Fruit fly (Drosophila melanogaster) whole organism, embryonic: ENCODE measurements around the gene CG6216.

ENCODE experiments used
- B-H2 ChIP-seq: fragments of 200-800 bp; sonication (Bioruptor generic); optimal IDR thresholded peaks from 2 replicates; lab custom pipeline; 2018; ENCODE audit warnings: missing biosample characterization, mild to moderate bottlenecking, missing genetic modification characterization
- CG10147 ChIP-seq: fragments of 200-800 bp; sonication (Bioruptor generic); optimal IDR thresholded peaks from 2 replicates; lab custom pipeline; 2019; ENCODE audit warnings: missing biosample characterization, mild to moderate bottlenecking, missing genetic modification characterization, moderate library complexity
- CG10366 ChIP-seq: fragments of 200-800 bp; sonication (Bioruptor generic); IDR thresholded peaks from 2 replicates; pipeline ENCODE4 v1.3.6; 2022; ENCODE audit warnings: missing biosample characterization, missing genetic modification characterization
- CG10462 ChIP-seq: fragments of 200-800 bp; sonication (Bioruptor generic); optimal IDR thresholded peaks from 2 replicates; lab custom pipeline; 2016; ENCODE audit warnings: missing biosample characterization, missing genetic modification characterization
- CG10959 ChIP-seq: fragments of 200-800 bp; sonication (Bioruptor generic); IDR thresholded peaks from 2 replicates; pipeline ENCODE4 v1.3.6; 2022; ENCODE audit warnings: missing biosample characterization, missing genetic modification characterization
- CG13287 ChIP-seq: fragments of 200-800 bp; sonication (Bioruptor generic); IDR thresholded peaks from 2 replicates; pipeline ENCODE4 v1.3.6; 2022; ENCODE audit warnings: missing biosample characterization, missing genetic modification characterization; ENCODE audit not compliant: partially characterized antibody
- CG13424 ChIP-seq: fragments of 200-800 bp; sonication (Bioruptor generic); optimal IDR thresholded peaks from 2 replicates; lab custom pipeline; 2019; ENCODE audit warnings: missing biosample characterization, mild to moderate bottlenecking, missing genetic modification characterization, moderate library complexity
- CG1602 ChIP-seq: fragments of 200-800 bp; sonication (Bioruptor generic); optimal IDR thresholded peaks from 3 replicates; lab custom pipeline; 2016; ENCODE audit warnings: missing biosample characterization, missing genetic modification characterization
- CG1647 ChIP-seq: fragments of 200-800 bp; sonication (Bioruptor generic); optimal IDR thresholded peaks from 3 replicates; lab custom pipeline; 2016; ENCODE audit warnings: missing biosample characterization, missing genetic modification characterization
- CG16863 ChIP-seq: fragments of 200-800 bp; sonication (Bioruptor generic); optimal IDR thresholded peaks from 3 replicates; lab custom pipeline; 2016; ENCODE audit warnings: missing biosample characterization, missing genetic modification characterization
- CG17385 ChIP-seq: fragments of 200-800 bp; sonication (Bioruptor generic); optimal IDR thresholded peaks from 3 replicates; lab custom pipeline; 2018; ENCODE audit warnings: missing biosample characterization, mild to moderate bottlenecking, missing genetic modification characterization
- CG17802 ChIP-seq: fragments of 200-800 bp; sonication (Bioruptor generic); optimal IDR thresholded peaks from 2 replicates; lab custom pipeline; 2018; ENCODE audit warnings: missing biosample characterization, mild to moderate bottlenecking, missing genetic modification characterization, moderate library complexity
- CG30020 ChIP-seq: fragments of 200-800 bp; optimal IDR thresholded peaks from 2 replicates; lab custom pipeline; 2019; ENCODE audit warnings: missing biosample characterization, mild to moderate bottlenecking, missing genetic modification characterization, moderate library complexity
- CG32532 ChIP-seq: fragments of 200-800 bp; sonication (Bioruptor generic); IDR thresholded peaks from 2 replicates; pipeline ENCODE4 v1.3.6; 2022; ENCODE audit warnings: missing biosample characterization, missing genetic modification characterization
- CG3281 ChIP-seq: fragments of 200-800 bp; sonication (Bioruptor generic); optimal IDR thresholded peaks from 3 replicates; lab custom pipeline; 2017; ENCODE audit warnings: missing biosample characterization, mild to moderate bottlenecking, missing genetic modification characterization
- CG4730 ChIP-seq: fragments of 200-800 bp; sonication (Bioruptor generic); IDR thresholded peaks from 2 replicates; pipeline ENCODE4 v1.3.6; 2022; ENCODE audit warnings: missing biosample characterization, missing genetic modification characterization
- CG5180 ChIP-seq: fragments of 200-800 bp; sonication (Bioruptor generic); optimal IDR thresholded peaks from 3 replicates; lab custom pipeline; 2017; ENCODE audit warnings: missing biosample characterization, missing genetic modification characterization, mild to moderate bottlenecking, moderate library complexity, missing genetic modification reagents
- CG9437 ChIP-seq: fragments of 200-800 bp; sonication (Bioruptor generic); optimal IDR thresholded peaks from 2 replicates; lab custom pipeline; 2018; ENCODE audit warnings: missing biosample characterization, mild to moderate bottlenecking, missing genetic modification characterization
- CoRest ChIP-seq: fragments of 200-800 bp; sonication (Bioruptor generic); optimal IDR thresholded peaks from 3 replicates; lab custom pipeline; 2018; ENCODE audit warnings: missing biosample characterization, mild to moderate bottlenecking, missing genetic modification characterization, moderate library complexity
- Dref ChIP-seq: fragments of 200-800 bp; sonication (Bioruptor generic); IDR thresholded peaks from 2 replicates; pipeline ENCODE4 v1.3.6; 2022; ENCODE audit warnings: missing biosample characterization, missing genetic modification characterization
- Drgx ChIP-seq: fragments of 200-800 bp; sonication (Bioruptor generic); IDR thresholded peaks from 2 replicates; pipeline ENCODE4 v1.3.6; 2022; ENCODE audit warnings: missing biosample characterization, missing genetic modification characterization
- GATAe ChIP-seq: fragments of 200-800 bp; sonication (Bioruptor generic); conservative IDR thresholded peaks from 2 replicates; pipeline ENCODE4 v1.3.6; 2022; ENCODE audit warnings: missing biosample characterization, missing genetic modification characterization
- H2.0 ChIP-seq: fragments of 200-800 bp; sonication (Bioruptor generic); IDR thresholded peaks from 2 replicates; pipeline ENCODE4 v1.3.6; 2022; ENCODE audit warnings: missing biosample characterization, missing genetic modification characterization
- Hsf ChIP-seq: fragments of 200-800 bp; sonication (Bioruptor generic); optimal IDR thresholded peaks from 3 replicates; lab custom pipeline; 2016; ENCODE audit warnings: missing biosample characterization, missing genetic modification characterization
- Mad ChIP-seq: fragments of 200-800 bp; sonication (Bioruptor generic); optimal IDR thresholded peaks from 2 replicates; lab custom pipeline; 2016; ENCODE audit warnings: missing biosample characterization, missing genetic modification characterization
- Nf-YC ChIP-seq: fragments of 200-800 bp; optimal IDR thresholded peaks from 3 replicates; lab custom pipeline; 2019; ENCODE audit warnings: missing biosample characterization, mild to moderate bottlenecking, missing genetic modification characterization, moderate library complexity
- Ptx1 ChIP-seq: fragments of 200-800 bp; sonication (Bioruptor generic); IDR thresholded peaks from 2 replicates; pipeline ENCODE4 v1.3.6; 2022; ENCODE audit warnings: missing biosample characterization, missing genetic modification characterization
- Sox100B ChIP-seq: fragments of 200-800 bp; sonication (Bioruptor generic); optimal IDR thresholded peaks from 3 replicates; lab custom pipeline; 2018; ENCODE audit warnings: missing biosample characterization, mild to moderate bottlenecking, missing genetic modification characterization
- abd-A ChIP-seq: fragments of 200-800 bp; sonication (Bioruptor generic); optimal IDR thresholded peaks from 3 replicates; lab custom pipeline; 2019; ENCODE audit warnings: missing biosample characterization, mild to moderate bottlenecking, missing genetic modification characterization, moderate library complexity
- chn ChIP-seq: fragments of 200-800 bp; sonication (Bioruptor generic); optimal IDR thresholded peaks from 2 replicates; lab custom pipeline; 2016; ENCODE audit warnings: missing biosample characterization, missing genetic modification characterization
- ci ChIP-seq: fragments of 200-800 bp; sonication (Bioruptor generic); IDR thresholded peaks from 3 replicates; pipeline ENCODE4 v1.3.6; 2022; ENCODE audit warnings: missing biosample characterization, missing genetic modification characterization
- dysf ChIP-seq: fragments of 200-800 bp; sonication (Bioruptor generic); IDR thresholded peaks from 3 replicates; pipeline ENCODE4 v1.3.6; 2022; ENCODE audit warnings: missing biosample characterization, missing genetic modification characterization
- eve ChIP-seq, 2 experiments: fragments of >200 bp; optimal IDR thresholded peaks; 2 replicates each; lab custom pipeline; 2017; ENCODE audit warnings: missing biosample characterization in 2 of 2, missing genetic modification characterization in 2 of 2
- fd102C ChIP-seq: fragments of 200-800 bp; sonication (Bioruptor generic); optimal IDR thresholded peaks from 2 replicates; lab custom pipeline; 2018; ENCODE audit warnings: missing biosample characterization, mild to moderate bottlenecking, missing genetic modification characterization, moderate library complexity
- jigr1 ChIP-seq: fragments of 200-800 bp; sonication (Bioruptor generic); IDR thresholded peaks from 3 replicates; pipeline ENCODE4 v1.3.6; 2022; ENCODE audit warnings: missing biosample characterization, missing genetic modification characterization
- kah ChIP-seq: fragments of 200-800 bp; sonication (Bioruptor generic); optimal IDR thresholded peaks from 2 replicates; lab custom pipeline; 2018; ENCODE audit warnings: missing biosample characterization, mild to moderate bottlenecking, missing genetic modification characterization
- lab ChIP-seq: fragments of 200-800 bp; sonication (Bioruptor generic); optimal IDR thresholded peaks from 3 replicates; lab custom pipeline; 2017; ENCODE audit warnings: missing biosample characterization, missing genetic modification characterization, mild to moderate bottlenecking, moderate library complexity, missing genetic modification reagents
- lmd ChIP-seq: fragments of 200-800 bp; sonication (Bioruptor generic); IDR thresholded peaks from 2 replicates; pipeline ENCODE4 v1.3.6; 2022; ENCODE audit warnings: missing biosample characterization, missing genetic modification characterization
- lola ChIP-seq, 3 experiments: fragments of >200 bp in 2 of 3; fragments of 200-800 bp in 1 of 3; sonication (Bioruptor generic) in 1 of 3; optimal IDR thresholded peaks; 2 replicates each; lab custom pipeline; 2017 to 2019; ENCODE audit warnings: missing biosample characterization in 3 of 3, missing genetic modification characterization in 3 of 3, mild to moderate bottlenecking in 1 of 3, moderate library complexity in 1 of 3
- nmo ChIP-seq: fragments of 200-800 bp; sonication (Bioruptor generic); optimal IDR thresholded peaks from 2 replicates; lab custom pipeline; 2018; ENCODE audit warnings: missing biosample characterization, mild to moderate bottlenecking, missing genetic modification characterization, moderate library complexity
- phol ChIP-seq: fragments of 200-800 bp; sonication (Bioruptor generic); optimal IDR thresholded peaks from 3 replicates; lab custom pipeline; 2018; ENCODE audit warnings: missing biosample characterization, mild to moderate bottlenecking, missing genetic modification characterization, moderate library complexity
- run ChIP-seq: fragments of 200-800 bp; sonication (Bioruptor generic); optimal IDR thresholded peaks from 3 replicates; lab custom pipeline; 2018; ENCODE audit warnings: missing biosample characterization, mild to moderate bottlenecking, missing genetic modification characterization
- sim ChIP-seq: fragments of 200-800 bp; sonication (Bioruptor generic); IDR thresholded peaks from 2 replicates; pipeline ENCODE4 v1.3.6; 2022; ENCODE audit warnings: missing biosample characterization, missing genetic modification characterization
- so ChIP-seq: fragments of 200-800 bp; sonication (Bioruptor generic); IDR thresholded peaks from 3 replicates; pipeline ENCODE4 v1.3.6; 2022; ENCODE audit warnings: missing biosample characterization, missing genetic modification characterization
- sqz ChIP-seq: fragments of 200-800 bp; sonication (Bioruptor generic); optimal IDR thresholded peaks from 3 replicates; lab custom pipeline; 2018; ENCODE audit warnings: missing biosample characterization, mild to moderate bottlenecking, missing genetic modification characterization
- stc ChIP-seq: fragments of 200-800 bp; sonication (Bioruptor generic); IDR thresholded peaks from 2 replicates; pipeline ENCODE4 v1.3.6; 2022; ENCODE audit warnings: missing biosample characterization, missing genetic modification characterization
- usp ChIP-seq: fragments of >200 bp; optimal IDR thresholded peaks from 2 replicates; lab custom pipeline; 2017; ENCODE audit warnings: missing biosample characterization, missing genetic modification characterization
- zen ChIP-seq: fragments of 200-800 bp; sonication (Bioruptor generic); optimal IDR thresholded peaks from 3 replicates; lab custom pipeline; 2018; ENCODE audit warnings: missing biosample characterization, mild to moderate bottlenecking, missing genetic modification characterization, moderate library complexity
- zf30C ChIP-seq: fragments of 200-800 bp; sonication (Bioruptor generic); optimal IDR thresholded peaks from 3 replicates; lab custom pipeline; 2018; ENCODE audit warnings: missing biosample characterization, mild to moderate bottlenecking, missing genetic modification characterization

The CG6216 gene

dm6 chr3L:11197291-11198021, 46.9 kb upstream of the CG6216 start, which contains the start of gene GlcAT-P (continued):
- TF ChIP-seq nmo (GFP tag; lab: Kevin White, UChicago) (peak; percentile 82), lab (peak; percentile 75), eve (GFP tag; optimal IDR thresholded peaks at IDR 0.05; lab: Kevin White, UChicago) (peak in 1 of 2 experiments; percentile 2), so (GFP tag; lab: Robert Waterston, UW) (0 out of 3 replicates have a peak, but pooled peaks have one; percentile 41), CG17802 (tag; lab: Kevin White, UChicago) (no peak), B-H2 (peak; percentile 46), CG13424 (tag; lab: Kevin White, UChicago) (peak; percentile 84), Mad (GFP tag; lab: Kevin White, UChicago) (no peak), Drgx (GFP tag; lab: Robert Waterston, UW) (peak; percentile 80), CG1647 (no peak), CG16863 (no peak), zf30C (GFP tag; lab: Kevin White, UChicago) (peak; percentile 92), stc (GFP tag; lab: Robert Waterston, UW) (peak; percentile 66), CG9437 (GFP tag; lab: Kevin White, UChicago) (peak; percentile 42), Ptx1 (GFP tag; lab: Robert Waterston, UW) (peak; percentile 75), Dref (GFP tag; lab: Robert Waterston, UW) (no peak), CoRest (tag; lab: Kevin White, UChicago) (peak; percentile 84), lola (GFP tag; optimal IDR thresholded peaks at IDR 0.05; lab: Kevin White, UChicago) (peak in 1 of 3 experiments; percentile 77), phol (tag; lab: Kevin White, UChicago) (peak; percentile 67), CG10959 (no peak), CG13287 (no peak), abd-A (tag; lab: Kevin White, UChicago) (no peak), run (peak; percentile 57), CG5180 (GFP tag; lab: Kevin White, UChicago) (peak; percentile 99), Sox100B (peak; percentile 78), ci (GFP tag; lab: Robert Waterston, UW) (peak; percentile 48; the same call in 1 of the 3 replicates), CG4730 (GFP tag; lab: Robert Waterston, UW) (no peak), kah (GFP tag; lab: Kevin White, UChicago) (peak; percentile 40), zen (peak; percentile 4), fd102C (no peak), CG17385 (GFP tag; lab: Kevin White, UChicago) (peak; percentile 71), chn (no peak), lmd (GFP tag; lab: Robert Waterston, UW) (peak; percentile 53; the same call in 1 of the 2 replicates), usp (GFP tag; lab: Kevin White, UChicago) (no peak), H2.0 (GFP tag; lab: Robert Waterston, UW) (peak; percentile 55; the same call in 1 of the 2 replicates), CG30020 (tag; lab: Kevin White, UChicago) (peak; percentile 39), CG3281 (peak; percentile 76), CG10366 (peak; percentile 53), sqz (GFP tag; lab: Kevin White, UChicago) (peak; percentile 71), GATAe (GFP tag; lab: Robert Waterston, UW) (no peak), jigr1 (no peak), Hsf (GFP tag; lab: Kevin White, UChicago) (peak; percentile 9), dysf (GFP tag; lab: Robert Waterston, UW) (peak; percentile 71; the same call in 2 of the 3 replicates), Nf-YC (peak; percentile 71), CG1602 (peak; percentile 48), CG10462 (GFP tag; lab: Kevin White, UChicago) (peak; percentile 25), sim (peak; percentile 22; the same call in 1 of the 2 replicates), CG32532 (GFP tag; lab: Robert Waterston, UW) (peak; percentile 75; the same call in 1 of the 2 replicates), CG10147 (GFP tag; lab: Kevin White, UChicago) (peak; percentile 64)
